Worm (Caenorhabditis elegans): ENCODE measurements around the gene W07G4.2.

W07G4.2 gene

ce11 chrV:13045017-13045416 lies 8.7 kb upstream of the W07G4.2 start:
- TF ChIP-seq nhr-6 (tag; optimal IDR thresholded peaks at IDR 0.05) (no peak), dmd-9 (GFP tag; IDR thresholded peaks at IDR 0.05) (0 out of 2 replicates have a peak, but pooled peaks have one; percentile 12), aha-1 (tag) (peak; percentile 96)

- TF ChIP-seq lin-38 (GFP tag; IDR thresholded peaks at IDR 0.05) (peak; percentile 25; the same call in 1 of the 2 replicates), D1046.2 (GFP tag; IDR thresholded peaks at IDR 0.05) (0 out of 2 replicates have a peak, but pooled peaks have one; percentile 13), lin-1 (GFP tag; IDR thresholded peaks at IDR 0.05) (no peak), pqm-1 (tag; optimal IDR thresholded peaks at IDR 0.05) (peak; percentile 17), nhr-28 (tag; optimal IDR thresholded peaks at IDR 0.05) (peak; percentile 50), dve-1 (tag; optimal IDR thresholded peaks at IDR 0.05; ENCODE audit: insufficient read depth) (peak; percentile 26), hlh-11 (tag; optimal IDR thresholded peaks at IDR 0.05) (peak; percentile 4), nhr-42 (GFP tag; IDR thresholded peaks at IDR 0.05) (no peak)
These were observed 7.6 kb upstream of the W07G4.2 start for ce11 chrV:13043832-13044521.

DNA sequence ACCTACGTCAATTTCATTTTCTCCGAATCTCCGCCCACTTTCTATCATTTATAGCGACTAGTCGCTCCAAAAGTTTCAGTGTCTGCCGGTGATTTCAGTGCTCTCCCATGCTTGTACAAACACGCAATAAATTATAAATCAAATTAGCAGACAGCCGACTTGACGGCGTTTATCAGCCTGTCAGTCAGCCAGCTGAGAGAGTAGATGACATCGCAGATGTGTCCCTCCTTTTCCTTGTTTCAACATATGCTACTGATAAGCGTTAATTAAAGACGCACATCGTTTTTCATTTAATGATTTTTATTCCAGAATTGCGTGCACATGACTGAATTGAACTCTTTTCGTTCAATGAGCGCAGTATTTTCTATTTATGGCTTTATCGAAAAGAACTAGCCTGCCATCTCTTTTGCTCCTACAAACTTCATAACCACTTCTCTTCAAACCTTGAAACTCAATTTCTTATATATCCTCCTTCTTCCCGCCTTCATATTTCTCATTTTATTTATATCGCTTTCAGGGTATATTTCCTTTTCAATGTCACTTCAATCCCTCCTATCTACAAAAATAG lies 6.9 kb upstream of the W07G4.2 start, which contains the start of gene lap-2:
Gene lap-2, plus strand, starts transcription at position 518 of the 568 bp plus-strand sequence.
- TF ChIP-seq ceh-44 (GFP tag; IDR thresholded peaks at IDR 0.05) (no peak), mxl-3 (GFP tag; optimal IDR thresholded peaks at IDR 0.05) (peak; percentile 68), hif-1 (tag; optimal IDR thresholded peaks at IDR 0.05) (peak in 1 of 2 experiments; percentile 32), lim-7 (GFP tag; IDR thresholded peaks at IDR 0.05) (no peak), ceh-28 (tag; optimal IDR thresholded peaks at IDR 0.05) (no peak), zfp-3 (GFP tag; conservative IDR thresholded peaks at IDR 0.05) (no peak), duxl-1 (tag; optimal IDR thresholded peaks at IDR 0.05; ENCODE audit: poor library complexity) (no peak), attf-4 (tag; optimal IDR thresholded peaks at IDR 0.05) (no peak), unc-62 (GFP tag; optimal IDR thresholded peaks at IDR 0.05 in 1 of 2) (peak in 1 of 2 experiments; percentile 32), unc-62 (tag; optimal IDR thresholded peaks at IDR 0.05) (no peak), pha-4 (GFP tag; IDR thresholded peaks at IDR 0.05) (no peak; the same call in 1 of the 2 replicates), pha-4 (tag; optimal IDR thresholded peaks at IDR 0.05) (no peak), nhr-77 (tag; optimal IDR thresholded peaks at IDR 0.05) (peak; percentile 54), ZK337.2 (GFP tag; IDR thresholded peaks at IDR 0.05) (no peak), sdz-12 (GFP tag; optimal IDR thresholded peaks at IDR 0.05) (no peak), lin-1 (GFP tag; IDR thresholded peaks at IDR 0.05) (no peak), daf-12 (tag; optimal IDR thresholded peaks at IDR 0.05) (no peak), R02D3.7 (tag; optimal IDR thresholded peaks at IDR 0.05) (no peak), ama-1 (optimal IDR thresholded peaks at IDR 0.05) (no peak), ceh-62 (tag; optimal IDR thresholded peaks at IDR 0.05) (no peak), pqm-1 (tag; optimal IDR thresholded peaks at IDR 0.05) (peak; percentile 63), gei-8 (GFP tag; optimal IDR thresholded peaks at IDR 0.05) (no peak), skn-1 (tag; optimal IDR thresholded peaks at IDR 0.05) (no peak), zip-2 (tag; optimal IDR thresholded peaks at IDR 0.05) (no peak), mdl-1 (tag; optimal IDR thresholded peaks at IDR 0.05) (no peak), hmg-1.1 (GFP tag; IDR thresholded peaks at IDR 0.05) (no peak), fkh-10 (GFP tag; optimal IDR thresholded peaks at IDR 0.05) (no peak), daf-19 (GFP tag; conservative IDR thresholded peaks at IDR 0.05) (no peak), tag-97 (GFP tag; IDR thresholded peaks at IDR 0.05) (no peak), fos-1 (tag; optimal IDR thresholded peaks at IDR 0.05) (no peak), ztf-7 (tag; optimal IDR thresholded peaks at IDR 0.05) (no peak), ceh-82 (tag; optimal IDR thresholded peaks at IDR 0.05) (no peak), nhr-6 (tag; optimal IDR thresholded peaks at IDR 0.05) (peak; percentile 23), F26F4.8 (GFP tag; conservative IDR thresholded peaks at IDR 0.05) (no peak), aly-2 (tag; optimal IDR thresholded peaks at IDR 0.05) (no peak), dmd-6 (GFP tag; IDR thresholded peaks at IDR 0.05) (peak; percentile 98), Y5F2A.4 (GFP tag; optimal IDR thresholded peaks at IDR 0.05) (no peak), zip-11 (GFP tag; IDR thresholded peaks at IDR 0.05) (no peak), nhr-42 (GFP tag; IDR thresholded peaks at IDR 0.05) (no peak), ceh-32 (tag; optimal IDR thresholded peaks at IDR 0.05; ENCODE audit: poor library complexity) (no peak)

Measured in whole organism, L4 larva.